Worm (Caenorhabditis elegans) whole organism, late embryonic: Measurements from ENCODE around the gene Y94H6A.10.
A peak's percentile ranks its signal among the peaks of the same experiment; 100 is the strongest.
"Not testable (repeated sequence)": the region's sequence is repeated elsewhere in the genome, so short reads cannot be mapped to it uniquely, and the experiment has no call there.

Experiments
- C08G9.2 ChIP-seq: sonication (generic microtip); optimal IDR thresholded peaks from 2 replicates; lab custom pipeline; 2016; ENCODE audit warnings: mild to moderate bottlenecking, missing genetic modification characterization, moderate library complexity, missing compliant biosample characterization
- C38D4.7 ChIP-seq: fragments of 200-800 bp; sonication (Bioruptor generic); optimal IDR thresholded peaks from 2 replicates; lab custom pipeline; 2018; ENCODE audit warnings: mild to moderate bottlenecking, missing genetic modification characterization, moderate library complexity, missing compliant biosample characterization
- F13H6.1 ChIP-seq: sonication (generic microtip); optimal IDR thresholded peaks from 2 replicates; lab custom pipeline; 2016; ENCODE audit warnings: missing genetic modification characterization, missing compliant biosample characterization
- K09A11.1 ChIP-seq: sonication (generic microtip); optimal IDR thresholded peaks from 2 replicates; lab custom pipeline; 2017; ENCODE audit warnings: antibody characterized with exemption, mild to moderate bottlenecking, missing genetic modification characterization, missing compliant biosample characterization; ENCODE audit not compliant: insufficient read depth
- T23F11.4 ChIP-seq: fragments of 200-800 bp; sonication (Bioruptor generic); optimal IDR thresholded peaks from 2 replicates; lab custom pipeline; 2018; ENCODE audit warnings: mild to moderate bottlenecking, missing genetic modification characterization, missing compliant biosample characterization
- Y22D7AL.16 ChIP-seq: sonication (generic microtip); optimal IDR thresholded peaks from 2 replicates; lab custom pipeline; 2016; ENCODE audit warnings: missing genetic modification characterization, missing compliant biosample characterization
- ahr-1 ChIP-seq: sonication (generic microtip); optimal IDR thresholded peaks from 2 replicates; lab custom pipeline; 2016; ENCODE audit warnings: missing genetic modification characterization, missing compliant biosample characterization
- ama-1 ChIP-seq: fragments of 150-350 bp; optimal IDR thresholded peaks from 2 replicates; lab custom pipeline; 2014
- ceh-22 ChIP-seq: sonication (generic microtip); optimal IDR thresholded peaks from 2 replicates; lab custom pipeline; 2017; ENCODE audit warnings: missing biosample characterization, missing genetic modification characterization
- ceh-24 ChIP-seq: sonication (generic microtip); optimal IDR thresholded peaks from 2 replicates; lab custom pipeline; 2016; ENCODE audit warnings: mild to moderate bottlenecking, missing genetic modification characterization, missing compliant biosample characterization
- ceh-30 ChIP-seq: fragments of 150-350 bp; optimal IDR thresholded peaks from 2 replicates; lab custom pipeline; 2014; ENCODE audit warnings: missing biosample characterization, missing genetic modification characterization
- ceh-31 ChIP-seq: sonication (generic microtip); optimal IDR thresholded peaks from 2 replicates; lab custom pipeline; 2016; ENCODE audit warnings: missing genetic modification characterization, missing compliant biosample characterization
- ceh-34 ChIP-seq: sonication (generic microtip); optimal IDR thresholded peaks from 2 replicates; lab custom pipeline; 2016; ENCODE audit warnings: mild to moderate bottlenecking, missing genetic modification characterization, missing compliant biosample characterization
- ceh-45 ChIP-seq: fragments of 200-800 bp; sonication (Bioruptor generic); IDR thresholded peaks from 2 replicates; pipeline ENCODE4 v1.3.6; 2022; ENCODE audit warnings: missing genetic modification reagents, missing genetic modification characterization, missing compliant biosample characterization
- ceh-48 ChIP-seq: sonication (generic microtip); optimal IDR thresholded peaks from 2 replicates; lab custom pipeline; 2016; ENCODE audit warnings: missing genetic modification characterization, inconsistent platforms, missing compliant biosample characterization
- ceh-6 ChIP-seq: fragments of 200-800 bp; sonication (Bioruptor generic); optimal IDR thresholded peaks from 2 replicates; lab custom pipeline; 2018; ENCODE audit warnings: mild to moderate bottlenecking, missing genetic modification characterization, missing compliant biosample characterization
- dmd-4 ChIP-seq: sonication (generic microtip); optimal IDR thresholded peaks from 2 replicates; lab custom pipeline; 2016; ENCODE audit warnings: borderline replicate concordance, missing genetic modification characterization, missing compliant biosample characterization
- elt-2 ChIP-seq: sonication (generic microtip); optimal IDR thresholded peaks from 2 replicates; lab custom pipeline; 2016; ENCODE audit warnings: missing genetic modification reagents, missing genetic modification characterization, missing compliant biosample characterization
- elt-4 ChIP-seq: sonication (generic microtip); optimal IDR thresholded peaks from 2 replicates; lab custom pipeline; 2016; ENCODE audit warnings: missing genetic modification characterization, missing compliant biosample characterization
- ets-4 ChIP-seq: sonication (generic microtip); optimal IDR thresholded peaks from 2 replicates; lab custom pipeline; 2016; ENCODE audit warnings: missing genetic modification characterization, missing compliant biosample characterization
- eyg-1 ChIP-seq: sonication (generic microtip); optimal IDR thresholded peaks from 2 replicates; lab custom pipeline; 2016; ENCODE audit warnings: missing genotype, missing genetic modification characterization, missing compliant biosample characterization
- fkh-10 ChIP-seq: fragments of 150-350 bp; optimal IDR thresholded peaks from 2 replicates; lab custom pipeline; 2014; ENCODE audit warnings: missing biosample characterization, missing genetic modification reagents, missing genetic modification characterization
- fkh-6 ChIP-seq: sonication (generic microtip); optimal IDR thresholded peaks from 2 replicates; lab custom pipeline; 2016; ENCODE audit warnings: missing genetic modification characterization, missing compliant biosample characterization
- hlh-13 ChIP-seq: fragments of 200-800 bp; sonication (Bioruptor generic); optimal IDR thresholded peaks from 2 replicates; lab custom pipeline; 2018; ENCODE audit warnings: mild to moderate bottlenecking, missing genetic modification characterization, missing compliant biosample characterization
- lim-6 ChIP-seq: sonication (generic microtip); optimal IDR thresholded peaks from 2 replicates; lab custom pipeline; 2016; ENCODE audit warnings: missing genetic modification characterization, missing compliant biosample characterization
- nfya-1 ChIP-seq: sonication (generic microtip); optimal IDR thresholded peaks from 2 replicates; lab custom pipeline; 2017; ENCODE audit warnings: missing genetic modification characterization, mild to moderate bottlenecking, missing compliant biosample characterization, antibody characterized with exemption, moderate library complexity
- nhr-11 ChIP-seq: fragments of 150-350 bp; optimal IDR thresholded peaks from 2 replicates; lab custom pipeline; 2014; ENCODE audit warnings: missing biosample characterization, missing genetic modification characterization
- npax-4 ChIP-seq: sonication (generic microtip); optimal IDR thresholded peaks from 2 replicates; lab custom pipeline; 2016; ENCODE audit warnings: missing genetic modification characterization, missing compliant biosample characterization
- odd-2 ChIP-seq: sonication (generic microtip); optimal IDR thresholded peaks from 2 replicates; lab custom pipeline; 2017; ENCODE audit warnings: antibody characterized with exemption, mild to moderate bottlenecking, missing genetic modification characterization, missing compliant biosample characterization
- pat-9 ChIP-seq: fragments of 200-800 bp; sonication (Bioruptor generic); optimal IDR thresholded peaks from 2 replicates; lab custom pipeline; 2018; ENCODE audit warnings: mild to moderate bottlenecking, missing genetic modification characterization, moderate library complexity, missing compliant biosample characterization
- pax-1 ChIP-seq: fragments of 150-350 bp; optimal IDR thresholded peaks from 2 replicates; lab custom pipeline; 2014; ENCODE audit warnings: missing biosample characterization, missing genetic modification characterization
- pha-2 ChIP-seq: sonication (generic microtip); optimal IDR thresholded peaks from 2 replicates; lab custom pipeline; 2017; ENCODE audit warnings: mild to moderate bottlenecking, missing genetic modification characterization, missing compliant biosample characterization
- pqm-1 ChIP-seq: sonication (generic microtip); optimal IDR thresholded peaks from 2 replicates; lab custom pipeline; 2016; ENCODE audit warnings: missing genetic modification characterization, missing compliant biosample characterization
- pros-1 ChIP-seq: fragments of 150-350 bp; optimal IDR thresholded peaks from 2 replicates; lab custom pipeline; 2014; ENCODE audit warnings: missing biosample characterization, missing genetic modification reagents, missing genetic modification characterization
- sox-4 ChIP-seq: sonication (generic microtip); optimal IDR thresholded peaks from 2 replicates; lab custom pipeline; 2017; ENCODE audit warnings: mild to moderate bottlenecking, missing genetic modification characterization, inconsistent platforms, missing compliant biosample characterization
- ttx-3 ChIP-seq: sonication (generic microtip); optimal IDR thresholded peaks from 2 replicates; lab custom pipeline; 2016; ENCODE audit warnings: missing genetic modification reagents, missing genetic modification characterization, missing compliant biosample characterization
- unc-3 ChIP-seq, 2 experiments: fragments of 200-800 bp in 1 of 2; sonication (Bioruptor generic) in 1 of 2; sonication (generic microtip) in 1 of 2; conservative IDR thresholded peaks in 1 of 2; optimal IDR thresholded peaks in 1 of 2; 2 replicates each; pipeline versions ENCODE4 v1.3.6 to Lab custom; 2016 to 2022; ENCODE audit warnings: missing compliant biosample characterization in 2 of 2, missing genetic modification characterization in 2 of 2, missing genetic modification reagents in 1 of 2
- unc-42 ChIP-seq: sonication (generic microtip); optimal IDR thresholded peaks from 2 replicates; lab custom pipeline; 2016; ENCODE audit warnings: missing genotype, missing genetic modification characterization, missing compliant biosample characterization
- unc-55 ChIP-seq: sonication (generic microtip); optimal IDR thresholded peaks from 2 replicates; lab custom pipeline; 2017; ENCODE audit warnings: missing biosample characterization, missing genetic modification reagents, missing genetic modification characterization
- unc-86 ChIP-seq: sonication (generic microtip); optimal IDR thresholded peaks from 2 replicates; lab custom pipeline; 2016; ENCODE audit warnings: missing genetic modification characterization, missing compliant biosample characterization
- ztf-16 ChIP-seq: sonication (generic microtip); optimal IDR thresholded peaks from 2 replicates; lab custom pipeline; 2017; ENCODE audit warnings: missing genetic modification characterization, missing compliant biosample characterization

Y94H6A.10 gene

ce11 chrIV:2676281-2676680, 34.2 kb downstream of the Y94H6A.10 start, which contains the start of gene Y94H6A.3:
TSS of gene Y94H6A.3 (plus strand) at chrIV:2676512.
- no peak for TF ChIP-seq ceh-22 (tag; lab: Kevin White, UChicago)
- no peak for TF ChIP-seq pat-9 (tag; lab: Kevin White, UChicago)
- no peak for TF ChIP-seq pha-2 (tag; lab: Kevin White, UChicago)
- TF ChIP-seq pqm-1, result no peak
- TF ChIP-seq fkh-10 (GFP tag; lab: Kevin White, UChicago), result no peak
- no peak for TF ChIP-seq ahr-1 (tag; lab: Kevin White, UChicago)
- no peak for TF ChIP-seq pax-1 (tag; lab: Kevin White, UChicago)
- no peak for TF ChIP-seq npax-4
- no peak for TF ChIP-seq unc-55 (GFP tag; lab: Kevin White, UChicago)
- TF ChIP-seq ceh-31 (tag; lab: Kevin White, UChicago), result no peak
- TF ChIP-seq ceh-6 (GFP tag; lab: Kevin White, UChicago), result no peak
- peak; percentile 18 for TF ChIP-seq ceh-34 (tag; lab: Kevin White, UChicago)
- peak; percentile 58 for TF ChIP-seq unc-42 (tag; lab: Kevin White, UChicago)
- TF ChIP-seq unc-86, result peak; percentile 20
- TF ChIP-seq dmd-4 (tag; lab: Kevin White, UChicago), result no peak
- no peak for TF ChIP-seq ets-4 (tag; lab: Kevin White, UChicago)
- no peak for TF ChIP-seq K09A11.1 (tag; lab: Kevin White, UChicago)
- peak; percentile 40 for TF ChIP-seq ceh-30 (tag; lab: Kevin White, UChicago)
- TF ChIP-seq lim-6 (tag; lab: Kevin White, UChicago), result no peak
- no peak for TF ChIP-seq fkh-6 (tag; lab: Kevin White, UChicago)
- no peak for TF ChIP-seq F13H6.1 (tag; lab: Kevin White, UChicago)
- TF ChIP-seq ceh-45 (GFP tag; lab: Robert Waterston, UW), result no peak
- TF ChIP-seq nfya-1 (tag; lab: Kevin White, UChicago), result peak; percentile 74

- TF ChIP-seq Y22D7AL.16; ttx-3 (tag; lab: Kevin White, UChicago); ceh-31 (tag; lab: Kevin White, UChicago): not testable (repeated sequence)
These were observed 35.6 kb downstream of the Y94H6A.10 start, which contains the start of gene gpx-4 for ce11 chrIV:2674915-2675314. TSS of gene gpx-4 (minus strand) at chrIV:2675015.

ce11 chrIV:2670664-2671063, 39.8 kb downstream of the Y94H6A.10 start:
- TF ChIP-seq ama-1 (no peak), ceh-34 (tag; lab: Kevin White, UChicago) (no peak), C38D4.7 (GFP tag; lab: Kevin White, UChicago) (no peak), T23F11.4 (GFP tag; lab: Kevin White, UChicago) (no peak), elt-4 (tag; lab: Kevin White, UChicago) (no peak), pax-1 (tag; lab: Kevin White, UChicago) (no peak), unc-42 (tag; lab: Kevin White, UChicago) (no peak), dmd-4 (tag; lab: Kevin White, UChicago) (no peak), C08G9.2 (tag; lab: Kevin White, UChicago) (no peak), ets-4 (tag; lab: Kevin White, UChicago) (no peak), ceh-48 (tag; lab: Kevin White, UChicago) (no peak), F13H6.1 (tag; lab: Kevin White, UChicago) (no peak), ztf-16 (tag; lab: Kevin White, UChicago) (no peak)

ce11 chrIV:2666586-2667100, 43.8 kb downstream of the Y94H6A.10 start, which contains the start of gene Y69A2AR.1:
TSS of gene Y69A2AR.1 (plus strand) at chrIV:2667050.
- TF ChIP-seq elt-2 (tag; lab: Kevin White, UChicago) (no peak), F13H6.1 (tag; lab: Kevin White, UChicago) (no peak), fkh-6 (tag; lab: Kevin White, UChicago) (no peak), lim-6 (tag; lab: Kevin White, UChicago) (no peak), ceh-45 (GFP tag; lab: Robert Waterston, UW) (no peak), unc-3 (GFP tag; conservative IDR thresholded peaks at IDR 0.05; lab: Robert Waterston, UW) (no peak), unc-3 (tag; optimal IDR thresholded peaks at IDR 0.05; lab: Kevin White, UChicago) (no peak), nhr-11 (tag; lab: Kevin White, UChicago) (no peak), ceh-6 (GFP tag; lab: Kevin White, UChicago) (no peak), hlh-13 (GFP tag; lab: Kevin White, UChicago) (no peak), ceh-24 (no peak), K09A11.1 (tag; lab: Kevin White, UChicago) (no peak), odd-2 (tag; lab: Kevin White, UChicago) (no peak), dmd-4 (tag; lab: Kevin White, UChicago) (no peak), sox-4 (tag; lab: Kevin White, UChicago) (no peak), elt-4 (tag; lab: Kevin White, UChicago) (no peak), eyg-1 (no peak), pros-1 (tag; lab: Kevin White, UChicago) (no peak), T23F11.4 (GFP tag; lab: Kevin White, UChicago) (no peak)
- TF ChIP-seq, all 69 proteins: peak for 0
